Fruit fly (Drosophila melanogaster) whole organism, larva: Measurements from ENCODE around the gene Dbp73D.

ENCODE experiments used
- noc ChIP-seq: fragments of 200-800 bp; sonication (Bioruptor generic); optimal IDR thresholded peaks from 3 replicates; lab custom pipeline; 2019; ENCODE audit warnings: missing biosample characterization, mild to moderate bottlenecking, missing genetic modification characterization, moderate library complexity

Gene Dbp73D

dm6 chr3L:16752402-16753096 is 21.9 kb upstream of the Dbp73D start:
- no peak for TF ChIP-seq noc (tag; lab: Kevin White, UChicago)

- TF ChIP-seq noc (tag; lab: Kevin White, UChicago): no peak
These were observed 21.0 kb upstream of the Dbp73D start for dm6 chr3L:16751487-16752054.

- no peak for TF ChIP-seq noc (tag; lab: Kevin White, UChicago)
These were observed 20.1 kb upstream of the Dbp73D start for dm6 chr3L:16750750-16751149.

DNA sequence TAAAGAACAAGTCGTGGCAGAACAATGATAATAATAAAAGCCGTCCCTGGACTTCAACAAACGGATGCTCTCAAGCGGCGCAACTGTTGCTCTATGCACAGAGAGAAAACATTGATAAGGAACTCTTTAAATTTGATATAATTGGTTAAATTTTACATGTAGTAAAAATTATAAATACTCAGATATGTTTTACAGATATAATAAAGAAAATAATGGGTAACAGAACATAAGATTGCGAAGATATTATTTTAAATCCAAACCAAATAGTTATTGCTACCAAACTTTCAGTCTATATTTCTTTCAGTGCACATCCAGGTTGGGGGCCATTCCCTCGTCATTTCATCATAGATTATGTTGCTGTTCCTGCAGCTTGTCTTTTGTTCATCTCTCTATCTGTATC is 19.1 kb upstream of the Dbp73D start:
- no peak for TF ChIP-seq noc (tag; lab: Kevin White, UChicago)

DNA sequence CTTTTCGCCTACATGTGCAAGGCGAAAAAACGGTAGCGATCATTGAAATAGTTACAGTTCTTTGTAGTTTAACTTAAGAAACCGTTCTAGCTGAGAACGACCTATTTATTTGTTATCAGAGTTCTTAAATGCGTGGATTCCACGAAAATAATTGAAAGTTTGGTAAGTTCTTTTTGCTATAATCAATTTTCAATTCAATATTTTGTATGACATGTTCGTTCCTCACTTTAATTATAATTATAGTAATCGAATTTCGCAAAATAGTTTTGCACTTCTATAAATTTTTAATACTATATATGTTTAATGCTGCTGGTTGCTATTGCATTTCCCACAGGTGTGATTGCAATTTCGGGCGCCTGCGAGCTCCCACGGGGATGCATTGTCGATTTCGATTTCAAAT is 17.7 kb upstream of the Dbp73D start:
- TF ChIP-seq noc (tag; lab: Kevin White, UChicago): no peak

DNA sequence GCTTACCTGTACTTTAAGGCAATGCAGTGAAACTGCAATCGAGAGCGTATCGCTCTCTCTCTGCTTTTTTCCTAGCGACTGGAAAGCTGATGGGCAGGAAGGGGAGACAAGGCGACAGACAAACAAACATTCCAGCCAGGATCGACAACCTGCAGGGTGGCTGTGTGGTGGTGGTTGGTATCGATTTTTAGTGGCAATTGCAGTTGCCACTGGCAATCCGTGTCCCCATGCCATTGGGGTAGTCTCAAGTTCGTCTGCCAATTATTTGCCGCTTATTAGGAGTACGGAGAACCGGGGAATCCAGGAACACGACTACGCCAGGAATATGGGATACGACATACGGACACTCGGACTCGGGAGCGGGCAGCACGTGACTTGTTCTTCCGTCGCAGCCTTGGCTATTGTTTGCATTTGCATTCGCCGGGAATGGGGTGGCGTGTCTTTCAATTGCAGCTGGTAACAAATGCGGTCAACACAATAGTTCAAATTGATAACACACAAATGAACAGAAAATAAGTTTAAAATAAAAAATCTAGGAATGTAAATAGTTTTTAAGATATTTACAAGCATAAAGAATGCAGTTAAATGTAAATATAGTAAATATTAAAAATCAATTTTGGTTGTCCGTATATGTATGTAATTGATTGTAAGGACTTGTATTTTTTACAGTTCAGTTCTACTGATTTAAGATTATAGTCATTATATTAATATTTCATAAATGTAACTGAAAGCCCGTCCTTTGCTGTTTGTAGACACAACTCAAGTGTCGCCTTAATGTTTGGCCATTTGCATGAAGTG is 16.2 kb upstream of the Dbp73D start:
- TF ChIP-seq noc (tag; lab: Kevin White, UChicago): no peak

DNA sequence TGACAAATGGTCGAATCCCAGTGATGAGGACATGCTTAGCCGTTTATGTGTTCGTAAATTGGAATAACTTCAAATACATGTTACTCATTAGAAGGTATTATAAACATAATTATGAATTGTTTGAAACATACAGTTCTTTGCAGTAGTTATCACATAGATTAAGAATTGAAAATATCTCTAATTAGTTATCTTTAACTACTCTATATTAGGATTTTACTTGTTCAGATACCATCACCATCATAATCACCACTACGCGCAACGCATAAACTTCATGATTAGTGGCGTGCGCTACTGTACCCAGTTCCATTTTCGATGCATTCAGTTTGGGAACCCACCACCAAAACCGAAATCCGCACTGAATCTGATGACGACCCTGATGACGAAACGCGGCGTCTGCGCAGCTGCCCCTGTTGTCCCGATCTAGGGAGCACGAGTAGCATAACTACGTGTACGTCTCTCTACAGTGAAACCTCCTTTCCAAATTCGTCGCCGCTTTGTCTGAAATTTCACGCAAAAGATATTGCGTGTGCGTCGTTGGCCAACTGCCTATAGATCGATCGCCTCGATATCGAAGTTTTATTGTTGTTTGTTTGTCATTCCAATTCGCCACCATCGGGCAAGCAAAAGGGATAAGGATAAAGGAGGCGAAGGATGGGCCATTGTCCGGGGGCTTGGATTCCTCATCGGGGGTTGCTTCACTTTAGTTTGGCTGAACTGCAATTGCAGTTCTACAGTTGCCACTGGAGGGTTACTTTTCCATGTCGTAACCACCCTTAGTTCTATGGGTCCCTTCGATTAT is 13.5 kb upstream of the Dbp73D start:
- TF ChIP-seq noc (tag; lab: Kevin White, UChicago): no peak

DNA sequence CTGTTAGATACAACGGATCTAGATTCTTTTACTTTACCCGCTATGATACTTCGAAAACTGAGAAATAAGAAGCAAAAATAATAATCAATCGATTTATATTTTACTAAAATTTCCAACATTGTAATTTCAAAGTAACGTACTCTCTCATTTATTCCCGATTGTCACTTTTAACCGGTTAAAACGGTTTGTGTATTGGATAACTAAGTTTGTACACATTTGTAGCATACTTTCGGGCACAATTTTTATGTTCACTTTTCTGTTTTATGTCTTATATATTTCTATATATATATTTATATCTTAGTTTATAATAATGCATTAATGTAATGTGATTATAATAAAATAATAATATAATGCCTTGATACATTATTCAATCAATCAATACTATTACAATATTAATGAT is 11.0 kb upstream of the Dbp73D start:
- no peak for TF ChIP-seq noc (tag; lab: Kevin White, UChicago)

DNA sequence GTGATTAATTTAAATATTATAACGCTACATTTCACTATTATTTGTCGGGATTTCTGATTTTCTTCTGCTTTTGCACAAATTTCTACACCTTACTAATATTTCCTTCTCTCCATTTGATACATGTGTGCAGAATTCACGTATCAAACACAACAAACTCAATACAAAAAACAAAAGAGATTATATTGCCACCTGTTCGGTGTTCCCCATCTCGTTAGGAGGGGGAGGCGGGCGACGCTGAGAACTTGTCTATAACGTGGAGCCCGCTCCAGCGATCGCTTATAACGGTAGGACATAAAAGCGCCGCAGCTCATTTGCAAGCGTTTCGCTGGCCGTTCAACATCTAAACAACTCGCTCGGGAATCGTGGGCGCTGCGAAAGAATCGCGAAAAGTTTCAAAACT is 2.6 kb upstream of the Dbp73D start, which contains the start of gene CG9701:
CG9701 (plus strand) TSS at position 301 of the 400 bp plus-strand sequence.
- no peak for TF ChIP-seq noc (tag; lab: Kevin White, UChicago)

- TF ChIP-seq noc (tag; lab: Kevin White, UChicago): peak; percentile 42
These were observed 2.5 kb downstream of the Dbp73D start, which contains the start of gene PGRP-SB1 for dm6 chr3L:16727939-16728635. Gene PGRP-SB1 (minus strand): TSS chr3L:16727989.

dm6 chr3L:16726069-16726591 is 4.5 kb downstream of the Dbp73D start, which contains the start of the genes CG13026 and PGRP-SB2:
Gene CG13026 (minus strand): TSS chr3L:16726169.
Gene PGRP-SB2 (plus strand): TSS chr3L:16726541.
- TF ChIP-seq noc (tag; lab: Kevin White, UChicago): no peak

- no peak for TF ChIP-seq noc (tag; lab: Kevin White, UChicago)
These were observed 6.1 kb downstream of the Dbp73D start, which contains the start of gene CG13031 for dm6 chr3L:16724561-16724960. Gene CG13031 (plus strand): TSS chr3L:16724861.

DNA sequence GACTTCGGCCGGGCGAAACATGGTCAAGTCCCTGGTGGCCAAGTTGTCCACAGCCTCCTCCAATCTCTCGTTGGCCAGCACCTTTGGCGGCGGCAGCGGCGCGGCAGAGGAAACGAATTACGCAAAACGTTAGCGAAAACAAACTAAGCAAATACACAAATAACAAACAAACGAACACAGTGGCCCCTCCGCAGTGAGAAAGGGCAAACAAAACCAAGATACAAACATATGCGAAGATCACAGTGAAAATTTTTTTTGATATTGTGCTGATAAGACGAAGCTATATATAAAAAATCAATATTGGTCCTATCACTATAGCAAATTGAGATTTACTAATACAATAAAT is 16.5 kb downstream of the Dbp73D start:
- TF ChIP-seq noc (tag; lab: Kevin White, UChicago): peak; percentile 69

DNA sequence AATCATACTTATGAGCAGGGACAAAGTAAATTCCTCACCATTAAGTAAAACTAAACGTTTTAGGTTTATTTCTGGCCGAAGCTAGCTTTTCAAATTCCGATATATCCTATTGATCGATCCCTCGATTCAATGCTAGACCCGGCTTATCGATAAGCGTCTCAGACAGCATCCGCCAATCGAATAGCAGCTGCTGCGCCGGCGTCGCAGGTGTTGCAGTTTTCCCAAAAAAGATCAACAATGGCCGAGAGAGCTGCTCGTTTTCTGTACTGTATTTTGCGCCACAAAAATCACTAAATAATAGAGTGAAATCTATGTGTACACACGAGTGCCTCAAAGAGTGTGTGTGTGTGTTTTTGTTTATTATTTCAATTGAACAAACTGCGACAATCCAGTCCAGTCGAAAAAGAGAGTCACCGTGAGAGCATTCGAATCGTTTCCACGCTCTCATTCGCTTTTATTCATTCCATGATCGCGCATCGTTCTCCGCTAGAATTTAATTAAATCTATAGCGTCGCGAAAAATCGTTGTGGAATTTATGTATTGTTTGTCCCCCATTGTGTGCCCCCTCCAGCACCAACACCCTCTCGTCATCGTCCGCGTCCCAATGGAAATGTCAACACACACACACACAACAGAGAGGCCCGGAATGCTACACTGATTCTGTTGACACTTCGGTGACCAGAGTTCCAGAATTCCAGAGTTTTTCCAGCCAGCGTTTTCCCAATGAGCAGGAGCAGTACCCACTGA is 17.0 kb downstream of the Dbp73D start:
- TF ChIP-seq noc (tag; lab: Kevin White, UChicago): no peak
